Fruit fly (Drosophila melanogaster) whole organism, embryonic: ENCODE data around the gene CG6901.

ENCODE experiments used
- Abd-B ChIP-seq: fragments of 200-800 bp; sonication (Bioruptor generic); optimal IDR thresholded peaks from 2 replicates; lab custom pipeline; 2018; ENCODE audit warnings: missing biosample characterization, mild to moderate bottlenecking, missing genetic modification characterization, moderate library complexity
- BtbVII ChIP-seq: fragments of 200-800 bp; sonication (Bioruptor generic); optimal IDR thresholded peaks from 3 replicates; lab custom pipeline; 2017; ENCODE audit warnings: missing biosample characterization, mild to moderate bottlenecking, missing genetic modification characterization
- C15 ChIP-seq: fragments of 200-800 bp; sonication (Bioruptor generic); IDR thresholded peaks from 3 replicates; pipeline ENCODE4 v1.3.6; 2022; ENCODE audit warnings: missing biosample characterization, missing genetic modification characterization
- CG11085 ChIP-seq: fragments of 200-800 bp; sonication (Bioruptor generic); IDR thresholded peaks from 2 replicates; pipeline ENCODE4 v1.3.6; 2022; ENCODE audit warnings: missing biosample characterization, missing genetic modification characterization
- CG12391 ChIP-seq: fragments of 200-800 bp; sonication (Bioruptor generic); optimal IDR thresholded peaks from 3 replicates; lab custom pipeline; 2018; ENCODE audit warnings: missing biosample characterization, mild to moderate bottlenecking, missing genetic modification characterization, moderate library complexity
- CG12659 ChIP-seq: fragments of 200-800 bp; sonication (Bioruptor generic); optimal IDR thresholded peaks from 3 replicates; lab custom pipeline; 2017; ENCODE audit warnings: mild to moderate bottlenecking, missing biosample characterization, missing genetic modification reagents, missing genetic modification characterization
- CG12942 ChIP-seq: fragments of 200-800 bp; sonication (Bioruptor generic); optimal IDR thresholded peaks from 3 replicates; lab custom pipeline; 2016; ENCODE audit warnings: missing biosample characterization, missing genetic modification characterization
- CG13296 ChIP-seq: fragments of 200-800 bp; sonication (Bioruptor generic); optimal IDR thresholded peaks from 3 replicates; lab custom pipeline; 2018; ENCODE audit warnings: missing biosample characterization, mild to moderate bottlenecking, missing genetic modification characterization
- CG13894 ChIP-seq: fragments of 200-800 bp; sonication (Bioruptor generic); optimal IDR thresholded peaks from 3 replicates; lab custom pipeline; 2018; ENCODE audit warnings: missing biosample characterization, mild to moderate bottlenecking, missing genetic modification characterization, moderate library complexity
- CG15073 ChIP-seq: fragments of 200-800 bp; sonication (Bioruptor generic); optimal IDR thresholded peaks from 2 replicates; lab custom pipeline; 2016; ENCODE audit warnings: missing biosample characterization, missing genetic modification characterization
- CG16863 ChIP-seq: fragments of 200-800 bp; sonication (Bioruptor generic); optimal IDR thresholded peaks from 3 replicates; lab custom pipeline; 2016; ENCODE audit warnings: missing biosample characterization, missing genetic modification characterization
- CG17385 ChIP-seq: fragments of 200-800 bp; sonication (Bioruptor generic); optimal IDR thresholded peaks from 3 replicates; lab custom pipeline; 2018; ENCODE audit warnings: missing biosample characterization, mild to moderate bottlenecking, missing genetic modification characterization
- CG4730 ChIP-seq: fragments of 200-800 bp; sonication (Bioruptor generic); IDR thresholded peaks from 2 replicates; pipeline ENCODE4 v1.3.6; 2022; ENCODE audit warnings: missing biosample characterization, missing genetic modification characterization
- CG4854 ChIP-seq: fragments of 200-800 bp; sonication (Bioruptor generic); optimal IDR thresholded peaks from 2 replicates; lab custom pipeline; 2016; ENCODE audit warnings: missing biosample characterization, missing genetic modification characterization, inconsistent platforms
- CG5180 ChIP-seq: fragments of 200-800 bp; sonication (Bioruptor generic); optimal IDR thresholded peaks from 3 replicates; lab custom pipeline; 2017; ENCODE audit warnings: missing biosample characterization, missing genetic modification characterization, mild to moderate bottlenecking, moderate library complexity, missing genetic modification reagents
- CG6791 ChIP-seq: fragments of 200-800 bp; sonication (Bioruptor generic); IDR thresholded peaks from 3 replicates; pipeline ENCODE4 v1.3.6; 2022; ENCODE audit warnings: missing biosample characterization, missing genetic modification characterization; ENCODE audit not compliant: partially characterized antibody
- CG8359 ChIP-seq: fragments of 200-800 bp; sonication (Bioruptor generic); optimal IDR thresholded peaks from 2 replicates; lab custom pipeline; 2017; ENCODE audit warnings: missing biosample characterization, mild to moderate bottlenecking, missing genetic modification characterization, borderline replicate concordance
- Eip74EF ChIP-seq, 2 experiments: fragments of 200-800 bp in 1 of 2; fragments of >200 bp in 1 of 2; sonication (Bioruptor generic) in 1 of 2; optimal IDR thresholded peaks; 2 replicates each; lab custom pipeline; 2017 to 2019; ENCODE audit warnings: missing biosample characterization in 2 of 2, missing genetic modification characterization in 2 of 2, mild to moderate bottlenecking in 1 of 2, moderate library complexity in 1 of 2
- Ets97D ChIP-seq: fragments of 200-800 bp; sonication (Bioruptor generic); optimal IDR thresholded peaks from 3 replicates; lab custom pipeline; 2016; ENCODE audit warnings: missing biosample characterization, missing genetic modification characterization
- H15 ChIP-seq: fragments of 200-800 bp; sonication (Bioruptor generic); IDR thresholded peaks from 3 replicates; pipeline ENCODE4 v1.3.6; 2022; ENCODE audit warnings: missing biosample characterization, missing genetic modification characterization
- Hand ChIP-seq: fragments of 200-800 bp; sonication (Bioruptor generic); optimal IDR thresholded peaks from 2 replicates; lab custom pipeline; 2017; ENCODE audit warnings: mild to moderate bottlenecking, missing biosample characterization, missing genetic modification reagents, missing genetic modification characterization
- Hmr ChIP-seq: fragments of 200-800 bp; sonication (Bioruptor generic); optimal IDR thresholded peaks from 3 replicates; lab custom pipeline; 2017; ENCODE audit warnings: mild to moderate bottlenecking, missing biosample characterization, missing genetic modification reagents, missing genetic modification characterization
- Hsf ChIP-seq: fragments of 200-800 bp; sonication (Bioruptor generic); optimal IDR thresholded peaks from 3 replicates; lab custom pipeline; 2016; ENCODE audit warnings: missing biosample characterization, missing genetic modification characterization
- Max ChIP-seq: fragments of 200-800 bp; sonication (Bioruptor generic); optimal IDR thresholded peaks from 2 replicates; lab custom pipeline; 2016; ENCODE audit warnings: missing biosample characterization, mild to moderate bottlenecking, missing genetic modification characterization
- Pdp1 ChIP-seq, 2 experiments: fragments of 200-800 bp; sonication (Bioruptor generic); optimal IDR thresholded peaks; 3 replicates each; lab custom pipeline; 2016; ENCODE audit warnings: missing biosample characterization in 2 of 2, missing genetic modification characterization in 2 of 2, mild to moderate bottlenecking in 1 of 2, moderate library complexity in 1 of 2
- Sin3A ChIP-seq: fragments of >200 bp; optimal IDR thresholded peaks from 2 replicates; lab custom pipeline; 2018
- Xrp1 ChIP-seq: fragments of 200-800 bp; sonication (Bioruptor generic); IDR thresholded peaks from 2 replicates; pipeline ENCODE4 v1.3.6; 2022; ENCODE audit warnings: missing biosample characterization, missing genetic modification characterization
- chm ChIP-seq: fragments of 200-800 bp; sonication (Bioruptor generic); IDR thresholded peaks from 2 replicates; pipeline ENCODE4 v1.3.6; 2022; ENCODE audit warnings: missing biosample characterization, missing genetic modification characterization
- danr ChIP-seq: fragments of 200-800 bp; sonication (Bioruptor generic); IDR thresholded peaks from 2 replicates; pipeline ENCODE4 v1.3.6; 2022; ENCODE audit warnings: missing biosample characterization, missing genetic modification characterization
- en ChIP-seq: fragments of 200-800 bp; sonication (Bioruptor generic); optimal IDR thresholded peaks from 2 replicates; lab custom pipeline; 2016; ENCODE audit warnings: missing biosample characterization, missing genetic modification characterization
- fd64A ChIP-seq: fragments of 200-800 bp; sonication (Bioruptor generic); optimal IDR thresholded peaks from 3 replicates; lab custom pipeline; 2018; ENCODE audit warnings: missing biosample characterization, mild to moderate bottlenecking, missing genetic modification characterization
- gro ChIP-seq: fragments of 200-800 bp; sonication (Bioruptor generic); optimal IDR thresholded peaks from 2 replicates; lab custom pipeline; 2016; ENCODE audit warnings: missing biosample characterization, missing genetic modification characterization
- hb ChIP-seq: fragments of 200-800 bp; sonication (Bioruptor generic); IDR thresholded peaks from 3 replicates; pipeline ENCODE4 v1.3.6; 2022; ENCODE audit warnings: missing biosample characterization, missing genetic modification characterization; ENCODE audit not compliant: partially characterized antibody
- jing ChIP-seq: fragments of 200-800 bp; sonication (Bioruptor generic); optimal IDR thresholded peaks from 2 replicates; lab custom pipeline; 2018; ENCODE audit warnings: missing biosample characterization, mild to moderate bottlenecking, missing genetic modification characterization
- ken ChIP-seq: fragments of 200-800 bp; sonication (Bioruptor generic); IDR thresholded peaks from 3 replicates; pipeline ENCODE4 v1.3.6; 2022; ENCODE audit warnings: missing biosample characterization, missing genetic modification characterization
- mld ChIP-seq: fragments of 200-800 bp; sonication (Bioruptor generic); IDR thresholded peaks from 3 replicates; pipeline ENCODE4 v1.3.6; 2022; ENCODE audit warnings: missing biosample characterization, missing genetic modification characterization; ENCODE audit not compliant: partially characterized antibody
- nom ChIP-seq: fragments of 200-800 bp; sonication (Bioruptor generic); optimal IDR thresholded peaks from 2 replicates; lab custom pipeline; 2017; ENCODE audit warnings: missing biosample characterization, missing genetic modification characterization, mild to moderate bottlenecking, moderate library complexity, missing genetic modification reagents
- pb ChIP-seq: fragments of 200-800 bp; sonication (Bioruptor generic); optimal IDR thresholded peaks from 3 replicates; lab custom pipeline; 2016; ENCODE audit warnings: missing biosample characterization, missing genetic modification characterization
- pfk ChIP-seq: fragments of 200-800 bp; sonication (Bioruptor generic); optimal IDR thresholded peaks from 2 replicates; lab custom pipeline; 2018; ENCODE audit warnings: missing biosample characterization, mild to moderate bottlenecking, missing genetic modification characterization, moderate library complexity
- pho ChIP-seq: fragments of 200-800 bp; sonication (Bioruptor generic); optimal IDR thresholded peaks from 2 replicates; lab custom pipeline; 2016; ENCODE audit warnings: missing biosample characterization, missing genetic modification characterization
- repo ChIP-seq: fragments of 200-800 bp; sonication (Bioruptor generic); optimal IDR thresholded peaks from 2 replicates; lab custom pipeline; 2016; ENCODE audit warnings: missing biosample characterization, missing genetic modification characterization
- slbo ChIP-seq: fragments of 200-800 bp; sonication (Bioruptor generic); IDR thresholded peaks from 2 replicates; pipeline ENCODE4 v1.3.6; 2022; ENCODE audit warnings: missing biosample characterization, missing genetic modification characterization
- slp2 ChIP-seq: fragments of 200-800 bp; sonication (Bioruptor generic); optimal IDR thresholded peaks from 2 replicates; lab custom pipeline; 2016; ENCODE audit warnings: missing biosample characterization, missing genetic modification characterization
- sob ChIP-seq: fragments of 200-800 bp; sonication (Bioruptor generic); IDR thresholded peaks from 2 replicates; pipeline ENCODE4 v1.3.6; 2022; ENCODE audit warnings: missing biosample characterization, missing genetic modification characterization
- sr ChIP-seq: fragments of 200-800 bp; sonication (Bioruptor generic); IDR thresholded peaks from 3 replicates; pipeline ENCODE4 v1.3.6; 2022; ENCODE audit warnings: missing biosample characterization, missing genetic modification characterization
- tap ChIP-seq: fragments of 200-800 bp; optimal IDR thresholded peaks from 3 replicates; lab custom pipeline; 2019; ENCODE audit warnings: missing biosample characterization, mild to moderate bottlenecking, missing genetic modification characterization, moderate library complexity
- tup ChIP-seq: fragments of 200-800 bp; sonication (Bioruptor generic); optimal IDR thresholded peaks from 2 replicates; lab custom pipeline; 2016; ENCODE audit warnings: missing biosample characterization, mild to moderate bottlenecking, missing genetic modification characterization, moderate library complexity
- unc-4 ChIP-seq: fragments of 200-800 bp; sonication (Bioruptor generic); IDR thresholded peaks from 2 replicates; pipeline ENCODE4 v1.3.6; 2022; ENCODE audit warnings: missing biosample characterization, missing genetic modification characterization; ENCODE audit not compliant: partially characterized antibody
- zf30C ChIP-seq: fragments of 200-800 bp; sonication (Bioruptor generic); optimal IDR thresholded peaks from 3 replicates; lab custom pipeline; 2018; ENCODE audit warnings: missing biosample characterization, mild to moderate bottlenecking, missing genetic modification characterization

The CG6901 gene

dm6 chr3R:16331809-16332343, 8.7 kb downstream of the CG6901 start (continued):
- TF ChIP-seq CG15073 (GFP tag; lab: Kevin White, UChicago): peak; percentile 22
- TF ChIP-seq repo: no peak
- no peak for TF ChIP-seq Abd-B (GFP tag; lab: Kevin White, UChicago)
- TF ChIP-seq CG13296 (GFP tag; lab: Kevin White, UChicago): peak; percentile 73
- TF ChIP-seq Hmr: peak; percentile 66
- TF ChIP-seq BtbVII: peak; percentile 41
- peak; percentile 74 for TF ChIP-seq CG12659 (GFP tag; lab: Kevin White, UChicago)
- 0 out of 3 replicates have a peak, but pooled peaks have one; percentile 34 for TF ChIP-seq sr (GFP tag; lab: Robert Waterston, UW)
- TF ChIP-seq CG5180 (GFP tag; lab: Kevin White, UChicago): peak; percentile 45
- peak; percentile 60 for TF ChIP-seq slp2 (GFP tag; lab: Kevin White, UChicago)
- peak; percentile 60; the same call in 1 of the 2 replicates for TF ChIP-seq danr (GFP tag; lab: Robert Waterston, UW)
- TF ChIP-seq CG13894 (tag; lab: Kevin White, UChicago): no peak
- TF ChIP-seq sob: peak; percentile 72
- TF ChIP-seq CG4854 (GFP tag; lab: Kevin White, UChicago): peak; percentile 21
- peak in 1 of 2 experiments; percentile 39 for TF ChIP-seq Eip74EF (GFP tag; optimal IDR thresholded peaks at IDR 0.05; lab: Kevin White, UChicago)
- peak; percentile 54 for TF ChIP-seq CG8359 (GFP tag; lab: Kevin White, UChicago)
- TF ChIP-seq CG16863 (GFP tag; lab: Kevin White, UChicago): peak; percentile 53
- peak; percentile 55 for TF ChIP-seq Hsf (GFP tag; lab: Kevin White, UChicago)
- peak; percentile 21 for TF ChIP-seq pho (GFP tag; lab: Kevin White, UChicago)
- TF ChIP-seq CG12942: peak; percentile 68
- no peak for TF ChIP-seq Sin3A (lab: Kevin White, UChicago)
- peak; percentile 44 for TF ChIP-seq tup (GFP tag; lab: Kevin White, UChicago)
- TF ChIP-seq en (GFP tag; lab: Kevin White, UChicago): no peak
- TF ChIP-seq unc-4 (GFP tag; lab: Robert Waterston, UW): no peak
- TF ChIP-seq gro (GFP tag; lab: Kevin White, UChicago): no peak
- peak; percentile 15 for TF ChIP-seq pb
- peak; percentile 87 for TF ChIP-seq Xrp1 (GFP tag; lab: Robert Waterston, UW)
- TF ChIP-seq Ets97D (GFP tag; lab: Kevin White, UChicago): no peak
- no peak for TF ChIP-seq jing (GFP tag; lab: Kevin White, UChicago)
- TF ChIP-seq mld: no peak
- TF ChIP-seq C15 (GFP tag; lab: Robert Waterston, UW): no peak
- TF ChIP-seq CG17385 (GFP tag; lab: Kevin White, UChicago): peak; percentile 44
- TF ChIP-seq slbo (GFP tag; lab: Robert Waterston, UW): 0 out of 2 replicates have a peak, but pooled peaks have one; percentile 18
- TF ChIP-seq nom (GFP tag; lab: Kevin White, UChicago): peak; percentile 60
- TF ChIP-seq tap (tag; lab: Kevin White, UChicago): peak; percentile 16
- TF ChIP-seq zf30C: no peak
- TF ChIP-seq Pdp1 (GFP tag; optimal IDR thresholded peaks at IDR 0.05; lab: Kevin White, UChicago): peak; percentile 20 to 57
- TF ChIP-seq ken (GFP tag; lab: Robert Waterston, UW): no peak
- peak; percentile 70 for TF ChIP-seq fd64A (GFP tag; lab: Kevin White, UChicago)
- TF ChIP-seq CG11085 (GFP tag; lab: Robert Waterston, UW): no peak; the same call in 1 of the 2 replicates
- TF ChIP-seq H15: peak; percentile 65; the same call in 2 of the 3 replicates
- peak; percentile 80 for TF ChIP-seq chm
- no peak for TF ChIP-seq CG6791 (GFP tag; lab: Robert Waterston, UW)
- TF ChIP-seq Max (GFP tag; lab: Kevin White, UChicago): no peak
- no peak for TF ChIP-seq hb (GFP tag; lab: Robert Waterston, UW)
- peak; percentile 30; the same call in 1 of the 2 replicates for TF ChIP-seq CG4730 (GFP tag; lab: Robert Waterston, UW)
- peak; percentile 13 for TF ChIP-seq pfk (GFP tag; lab: Kevin White, UChicago)
- no peak for TF ChIP-seq Hand (GFP tag; lab: Kevin White, UChicago)
- peak; percentile 19 for TF ChIP-seq CG12391
